Fruit fly (Drosophila melanogaster) S2 (cell line): ENCODE measurements around the gene CG15024.

Source experiments
- CG8478 ChIP-seq: fragments of >200 bp; optimal IDR thresholded peaks from 2 replicates; lab custom pipeline; 2018
- CTCF ChIP-seq, 2 experiments: fragments of >200 bp; optimal IDR thresholded peaks; 2 replicates each; lab custom pipeline; 2018

- TF ChIP-seq CG8478 (lab: Kevin White, UChicago) (no peak), CTCF (optimal IDR thresholded peaks at IDR 0.05; lab: Kevin White, UChicago) (no peak)
Measured at dm6 chr3L:4497677-4498076, 34.1 kb upstream of the CG15024 start, which contains the start of gene CG13721.
